Worm (Caenorhabditis elegans): ENCODE results near the gene C31G12.4.

The C31G12.4 gene

DNA sequence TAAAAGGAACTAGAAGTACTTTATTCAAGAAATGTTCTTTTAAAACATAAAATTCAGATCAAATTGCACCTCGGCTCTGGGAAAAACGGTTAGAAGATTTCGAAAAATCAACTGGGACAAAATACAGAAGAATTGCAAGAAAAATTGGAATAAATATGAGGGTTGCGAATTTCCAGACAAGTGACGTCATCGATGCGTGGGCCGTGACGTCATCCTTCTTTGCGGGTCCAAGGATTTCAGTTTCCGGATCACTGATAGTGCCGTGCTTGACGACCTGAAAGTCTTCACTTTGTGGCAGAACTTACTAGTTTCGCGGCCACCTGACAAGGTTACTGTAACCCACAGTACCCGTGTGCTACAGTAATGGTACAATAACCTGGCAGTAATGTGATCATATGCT lies 15.1 kb downstream of the C31G12.4 start:
- no peak for TF ChIP-seq unc-62 (GFP tag; optimal IDR thresholded peaks at IDR 0.05)

DNA sequence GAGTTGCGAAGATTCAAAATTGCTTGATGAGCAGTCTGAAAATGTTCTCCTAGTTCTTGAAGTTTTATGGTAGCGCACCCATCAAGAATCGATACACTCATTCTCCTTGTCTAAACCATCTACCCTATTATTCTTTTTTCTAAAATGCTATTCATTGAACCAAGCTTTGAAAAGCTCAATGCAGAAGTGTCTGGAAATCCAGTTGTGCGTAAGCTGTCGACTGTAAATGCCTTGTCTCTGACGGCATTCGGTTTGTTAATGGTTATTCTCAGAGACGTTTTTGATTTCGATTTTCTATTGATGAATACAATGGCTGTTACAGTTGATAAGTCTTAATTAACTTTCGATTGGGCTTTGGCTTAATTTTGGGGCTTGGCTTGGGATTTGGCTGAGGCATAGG lies 16.0 kb downstream of the C31G12.4 start, which contains the start of gene C14A6.12:
Gene C14A6.12 (minus strand): TSS at position 101 of the 400 bp plus-strand sequence.
- TF ChIP-seq unc-62 (GFP tag; optimal IDR thresholded peaks at IDR 0.05), result no peak

DNA sequence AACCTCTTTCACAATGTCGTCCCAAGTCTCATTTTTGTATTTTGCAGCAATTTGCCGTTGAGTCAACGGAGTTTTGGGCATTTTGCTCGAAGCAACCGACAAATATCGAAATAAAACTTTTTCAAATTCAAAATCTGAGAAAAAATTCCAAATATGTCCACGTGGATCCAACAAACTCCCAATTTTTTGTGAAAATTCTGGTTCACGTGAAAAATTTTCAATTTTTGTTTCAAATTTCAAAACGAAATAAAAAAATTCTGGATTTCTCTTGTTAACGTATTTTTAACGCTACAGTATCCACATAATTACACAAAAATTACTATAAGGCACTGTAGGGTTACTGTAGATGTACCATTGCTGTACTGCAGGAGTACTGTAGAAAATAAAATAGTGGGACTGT lies 17.3 kb downstream of the C31G12.4 start, which contains the start of gene C14A6.13:
Gene C14A6.13 (minus strand): TSS at position 101 of the 400 bp plus-strand sequence.
- TF ChIP-seq unc-62 (GFP tag; optimal IDR thresholded peaks at IDR 0.05), result no peak

DNA sequence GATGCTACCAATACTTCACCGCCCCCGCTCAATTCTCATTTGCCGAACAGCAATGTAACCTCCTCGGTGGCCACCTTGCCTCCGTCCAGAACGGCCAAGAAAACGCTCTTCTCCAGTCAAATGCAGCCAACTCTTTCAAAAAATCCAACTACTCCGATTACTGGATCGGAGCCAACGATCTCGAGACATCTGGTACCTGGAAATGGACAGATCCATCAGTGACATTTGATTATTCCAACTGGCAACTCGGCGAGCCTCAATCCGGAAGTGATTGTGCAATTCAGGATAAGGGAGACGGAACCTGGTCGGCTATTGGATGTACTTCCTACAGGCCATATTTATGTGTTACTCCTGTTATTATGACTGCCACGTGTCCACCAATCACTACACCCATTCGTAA lies 20.4 kb downstream of the C31G12.4 start:
- TF ChIP-seq unc-62 (GFP tag; optimal IDR thresholded peaks at IDR 0.05), result no peak

DNA sequence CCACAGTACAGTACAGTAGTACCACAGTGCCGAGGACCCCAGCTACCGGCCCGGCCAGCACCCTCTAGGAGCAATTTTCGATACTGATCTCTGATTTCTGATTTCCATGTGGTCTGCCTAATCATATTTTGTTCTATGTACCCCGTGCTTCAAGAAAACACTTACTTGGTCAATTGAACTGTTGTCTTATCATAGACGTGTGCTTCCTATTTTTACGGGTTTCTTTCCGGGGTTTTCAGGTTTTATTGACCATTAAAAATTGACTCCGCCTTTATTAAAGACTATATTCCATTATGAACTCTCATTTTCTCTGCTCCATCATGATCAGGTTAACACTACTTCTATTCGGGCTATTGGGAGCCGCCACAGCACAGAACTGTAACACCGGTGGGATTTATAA lies 20.9 kb downstream of the C31G12.4 start, which contains the start of gene clec-48:
Gene clec-48 (plus strand): TSS at position 320 of the 400 bp plus-strand sequence.
- no peak for TF ChIP-seq unc-62 (GFP tag; optimal IDR thresholded peaks at IDR 0.05)

DNA sequence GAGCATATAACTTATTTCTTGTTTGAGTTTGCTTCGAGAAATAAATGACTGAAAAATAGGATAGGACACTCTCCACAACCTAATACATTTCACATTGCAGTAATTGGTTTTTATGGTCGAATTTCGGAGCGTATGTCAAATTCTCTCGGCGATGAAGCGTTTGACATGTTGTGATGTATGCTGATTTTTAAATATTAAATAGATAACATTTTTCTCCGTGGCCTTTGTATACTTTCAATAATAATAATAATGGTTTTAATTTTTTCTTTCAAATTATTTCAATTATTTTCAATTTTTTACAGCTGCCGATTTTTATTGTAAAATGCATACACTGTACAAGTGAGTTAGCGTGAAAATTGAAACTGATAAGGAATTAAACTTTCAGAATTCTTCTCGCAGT lies 32.5 kb downstream of the C31G12.4 start, which contains the start of gene C14A6.3:
Gene C14A6.3 (plus strand): TSS at position 301 of the 400 bp plus-strand sequence.
- no peak for TF ChIP-seq unc-62 (GFP tag; optimal IDR thresholded peaks at IDR 0.05)

DNA sequence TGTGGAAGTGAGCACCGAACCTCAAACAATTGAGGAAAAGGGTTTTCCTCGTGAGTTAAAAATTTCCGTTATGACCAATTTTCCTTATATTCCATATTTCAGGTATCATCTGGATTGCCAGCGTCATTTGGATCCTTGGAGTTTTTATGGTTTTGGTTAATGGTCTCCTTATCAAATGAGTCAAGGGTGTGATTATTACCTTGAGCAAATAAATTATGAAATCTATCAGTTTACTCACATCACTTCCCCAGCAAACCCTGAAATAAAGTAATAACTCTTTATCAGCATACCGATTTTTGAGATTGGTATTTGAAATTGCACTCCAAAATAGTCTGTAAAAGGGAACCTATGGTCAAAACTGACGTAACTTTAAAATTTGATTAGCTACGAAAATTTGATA lies 34.1 kb downstream of the C31G12.4 start:
- TF ChIP-seq unc-62 (GFP tag; optimal IDR thresholded peaks at IDR 0.05), result no peak

DNA sequence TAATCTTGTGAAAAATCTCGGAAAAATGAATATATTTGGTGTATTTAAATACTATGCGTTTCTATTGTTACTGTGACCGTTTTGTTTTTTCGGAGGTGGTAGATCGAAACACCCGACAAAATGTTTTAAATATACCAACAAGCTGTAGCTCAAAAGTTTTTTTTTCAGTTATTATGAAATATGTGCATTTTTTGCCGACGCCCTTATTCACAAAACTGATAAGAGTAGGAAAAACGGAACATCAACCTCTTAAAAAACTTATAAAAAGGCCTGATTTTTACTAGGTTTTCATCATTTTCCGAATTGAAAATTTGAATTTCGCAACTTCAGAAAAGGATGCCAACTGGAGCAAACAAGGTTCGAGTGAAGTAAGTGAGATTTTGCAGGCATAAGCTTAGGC lies 35.1 kb downstream of the C31G12.4 start, which contains the start of gene Y37H2A.14:
Gene Y37H2A.14 (plus strand): TSS at position 301 of the 400 bp plus-strand sequence.
- no peak for TF ChIP-seq unc-62 (GFP tag; optimal IDR thresholded peaks at IDR 0.05)

DNA sequence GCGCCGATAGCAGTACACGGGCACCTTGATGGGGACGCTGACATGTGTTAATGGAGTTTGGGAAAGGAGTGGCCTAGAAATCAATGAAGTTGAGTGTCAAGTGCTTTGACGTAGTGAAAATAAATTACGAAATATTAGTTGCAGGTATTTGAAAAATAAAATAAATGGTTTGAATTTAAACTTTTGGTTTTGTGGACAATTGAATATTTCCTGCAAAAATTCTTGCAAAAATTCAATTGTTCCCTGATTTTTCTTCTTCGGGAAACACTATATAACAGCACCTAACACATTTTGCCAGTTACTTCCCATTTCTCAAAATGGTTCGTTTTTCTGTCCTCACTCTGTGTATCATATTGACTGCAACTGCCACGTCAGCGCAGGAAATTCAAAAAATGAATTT lies 36.0 kb downstream of the C31G12.4 start, which contains the start of gene Y37H2A.13:
Gene Y37H2A.13 (plus strand): TSS at position 301 of the 400 bp plus-strand sequence.
- no peak for TF ChIP-seq unc-62 (GFP tag; optimal IDR thresholded peaks at IDR 0.05)

DNA sequence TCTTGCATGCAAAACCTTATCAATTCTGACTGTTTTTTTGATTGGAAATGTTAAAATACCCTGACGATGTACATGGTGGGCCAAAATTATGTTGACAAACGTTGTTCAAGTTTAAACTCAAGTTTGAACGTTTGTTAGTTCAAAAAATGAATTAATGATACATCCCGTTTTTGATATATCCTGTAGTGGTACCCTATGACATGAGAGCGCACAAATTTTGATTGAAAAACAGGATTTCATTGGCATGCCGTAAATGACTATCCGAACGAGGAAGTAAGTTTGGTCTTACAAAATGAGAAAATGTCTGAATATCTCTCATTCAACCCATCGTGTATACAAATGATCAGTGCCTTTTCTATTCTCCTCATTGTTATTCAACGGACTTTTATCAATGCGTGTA lies 37.4 kb downstream of the C31G12.4 start, which contains the start of gene Y37H2A.11:
Gene Y37H2A.11 (plus strand): TSS at position 301 of the 400 bp plus-strand sequence.
- no peak for TF ChIP-seq unc-62 (GFP tag; optimal IDR thresholded peaks at IDR 0.05)

DNA sequence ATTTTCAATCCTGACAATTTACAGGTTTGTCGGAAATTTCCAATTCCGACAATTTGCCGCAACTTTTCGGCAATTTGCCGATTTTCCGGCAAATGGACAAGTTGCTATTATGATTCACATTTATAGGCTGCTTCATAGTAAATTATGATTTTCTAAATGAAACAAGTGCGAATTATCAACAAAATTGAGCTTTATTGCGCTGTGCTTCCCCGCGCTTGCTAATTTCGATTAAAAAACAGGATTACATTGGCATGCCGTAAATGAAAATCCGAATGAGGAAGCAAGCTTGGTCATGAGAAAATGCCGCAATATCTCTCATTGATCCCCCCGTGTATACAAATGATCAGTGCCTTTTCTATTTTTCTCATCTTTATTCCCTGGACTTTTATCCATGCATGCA lies 39.9 kb downstream of the C31G12.4 start, which contains the start of gene Y37H2A.10:
Gene Y37H2A.10 (plus strand): TSS at position 301 of the 400 bp plus-strand sequence.
- no peak for TF ChIP-seq unc-62 (GFP tag; optimal IDR thresholded peaks at IDR 0.05)

DNA sequence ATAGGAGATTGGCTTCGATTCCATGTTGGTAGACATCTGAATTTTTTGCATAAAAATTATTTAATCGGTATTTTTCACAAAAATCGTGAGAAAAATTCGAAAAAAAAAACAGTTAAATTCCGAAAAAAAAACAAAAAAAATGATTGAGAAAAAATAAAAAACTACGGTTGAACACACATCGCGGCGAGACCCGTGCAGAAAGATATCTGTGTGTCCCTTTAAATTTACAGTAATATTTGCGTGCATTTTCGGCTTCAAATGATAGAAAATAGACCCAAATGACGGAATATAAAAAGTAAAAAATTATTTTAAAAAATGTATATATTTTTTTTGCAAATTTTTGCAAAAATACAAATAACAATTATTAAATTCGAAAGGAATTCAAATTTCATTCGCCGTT lies 40.9 kb downstream of the C31G12.4 start:
- TF ChIP-seq unc-62 (GFP tag; optimal IDR thresholded peaks at IDR 0.05), result no peak

DNA sequence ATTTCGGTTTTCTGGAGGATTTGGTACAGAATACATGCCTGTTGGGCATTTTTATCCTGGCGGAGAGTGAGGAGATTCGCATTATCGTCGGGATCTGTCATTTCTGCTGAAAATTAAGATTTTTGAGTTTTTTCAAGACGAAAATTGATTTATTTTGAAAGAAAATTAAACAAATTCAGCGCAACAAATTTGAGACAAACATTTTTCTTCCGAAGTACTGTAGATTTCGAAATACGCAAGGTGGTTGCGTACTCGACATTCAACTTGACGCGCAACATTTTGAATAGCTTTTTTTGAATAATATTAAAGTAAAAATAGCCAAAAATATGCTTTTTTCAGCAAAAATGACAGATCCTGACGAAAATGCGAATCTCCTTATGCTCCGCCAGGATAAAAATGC lies 44.2 kb downstream of the C31G12.4 start, which contains the start of gene Y37H2A.7:
Gene Y37H2A.7 (minus strand): TSS at position 101 of the 400 bp plus-strand sequence.
- no peak for TF ChIP-seq unc-62 (GFP tag; optimal IDR thresholded peaks at IDR 0.05)

DNA sequence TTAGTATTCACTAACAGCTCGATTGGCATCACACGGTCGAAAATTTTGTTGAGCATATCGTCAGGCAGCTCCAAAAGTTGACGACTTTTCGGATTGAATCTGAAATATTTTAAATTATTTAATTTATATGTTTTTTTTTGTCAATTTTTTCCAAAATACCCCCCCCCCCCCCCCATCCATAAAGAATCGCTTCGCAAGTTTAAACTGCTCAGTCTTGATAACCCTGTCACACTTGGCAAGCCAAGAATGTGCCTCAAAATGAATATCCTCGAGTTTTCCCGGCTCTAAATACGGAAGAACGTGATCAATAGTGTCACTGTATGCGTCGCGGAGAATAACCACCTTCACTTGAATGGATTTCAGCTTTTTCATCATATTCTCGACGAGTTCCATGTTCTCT lies 45.4 kb downstream of the C31G12.4 start, which contains the start of gene Y37H2A.18:
Gene Y37H2A.18 (minus strand): TSS at position 101 of the 400 bp plus-strand sequence.
- TF ChIP-seq unc-62 (GFP tag; optimal IDR thresholded peaks at IDR 0.05), result no peak

DNA sequence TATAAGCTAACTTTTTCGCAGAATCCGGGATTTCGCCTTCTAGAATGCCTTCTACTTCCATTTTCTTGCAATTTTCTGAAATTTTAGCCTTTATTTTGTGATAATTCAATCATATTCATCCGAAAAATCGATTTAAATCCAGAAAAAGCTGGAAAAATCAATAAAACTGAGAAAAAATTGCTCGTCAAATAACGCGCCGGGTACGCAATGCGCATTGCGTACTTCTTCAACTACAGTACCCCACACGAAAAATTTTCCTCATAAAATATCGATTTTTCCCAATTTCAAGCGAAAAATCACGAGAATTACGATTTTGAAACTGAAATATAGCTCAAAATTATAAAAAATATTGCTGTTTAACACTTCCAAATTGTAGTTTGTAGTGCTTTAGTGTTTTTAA lies 47.5 kb downstream of the C31G12.4 start, which contains the start of gene Y37H2A.12:
Gene Y37H2A.12 (minus strand): TSS at position 81 of the 400 bp plus-strand sequence.
- TF ChIP-seq unc-62 (GFP tag; optimal IDR thresholded peaks at IDR 0.05), result no peak

DNA sequence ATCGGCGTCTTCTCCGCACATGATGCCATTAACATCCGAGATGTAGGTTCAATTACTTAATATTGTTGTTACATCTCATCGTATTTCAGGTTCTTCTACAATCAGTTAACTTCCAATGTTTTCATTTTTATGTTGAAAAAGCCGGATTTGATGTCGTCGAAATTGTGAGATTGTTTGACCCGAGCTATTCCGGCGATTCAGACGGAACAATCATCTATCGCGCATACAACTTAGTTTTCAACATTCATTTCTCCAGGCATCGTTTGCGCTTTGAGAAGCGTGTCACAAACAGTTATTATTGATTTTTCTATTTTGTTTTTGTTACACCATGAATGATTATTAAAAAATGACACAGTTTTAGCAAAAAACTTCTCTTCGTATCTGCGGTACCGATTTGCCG lies 50.0 kb downstream of the C31G12.4 start:
- TF ChIP-seq unc-62 (GFP tag; optimal IDR thresholded peaks at IDR 0.05), result no peak

DNA sequence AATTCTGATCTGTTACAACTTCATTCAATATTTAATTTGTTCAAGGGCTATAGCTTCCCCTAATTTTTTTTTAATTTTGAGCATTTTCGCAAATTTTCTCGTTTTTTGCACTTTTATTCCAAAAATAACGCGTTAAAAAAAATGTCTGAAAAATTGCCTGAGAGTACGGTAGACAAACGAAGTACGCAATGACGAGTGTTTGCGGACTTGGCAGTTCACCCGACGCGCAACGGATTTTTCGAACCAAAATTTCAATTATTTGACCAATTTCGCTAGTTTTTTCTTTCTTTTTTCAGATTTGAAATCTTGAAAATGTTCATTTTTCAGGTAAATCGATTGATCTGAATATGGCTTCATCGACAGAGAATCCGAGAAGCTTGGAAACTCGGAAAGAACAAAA lies 51.4 kb downstream of the C31G12.4 start, which contains the start of gene fbxa-211:
Gene fbxa-211 (plus strand): TSS at position 328 of the 400 bp plus-strand sequence.
- TF ChIP-seq unc-62 (GFP tag; optimal IDR thresholded peaks at IDR 0.05), result no peak
